Worm (Caenorhabditis elegans): ENCODE data around the gene pie-1.

ce11 chrIII:12469800-12470199 is 43.1 kb downstream of the pie-1 start:
- TF ChIP-seq nhr-12 (tag; optimal IDR thresholded peaks at IDR 0.05) (no peak), elt-3 (tag; optimal IDR thresholded peaks at IDR 0.05) (no peak), lsy-2 (tag; optimal IDR thresholded peaks at IDR 0.05) (no peak), blmp-1 (tag; optimal IDR thresholded peaks at IDR 0.05) (no peak), mep-1 (tag; optimal IDR thresholded peaks at IDR 0.05) (no peak), pha-4 (tag; optimal IDR thresholded peaks at IDR 0.05) (no peak)
